Worm (Caenorhabditis elegans): Measurements from ENCODE around the gene F18C5.9.
A peak's percentile ranks its signal among the peaks of the same experiment; 100 is the strongest.

Gene F18C5.9

DNA sequence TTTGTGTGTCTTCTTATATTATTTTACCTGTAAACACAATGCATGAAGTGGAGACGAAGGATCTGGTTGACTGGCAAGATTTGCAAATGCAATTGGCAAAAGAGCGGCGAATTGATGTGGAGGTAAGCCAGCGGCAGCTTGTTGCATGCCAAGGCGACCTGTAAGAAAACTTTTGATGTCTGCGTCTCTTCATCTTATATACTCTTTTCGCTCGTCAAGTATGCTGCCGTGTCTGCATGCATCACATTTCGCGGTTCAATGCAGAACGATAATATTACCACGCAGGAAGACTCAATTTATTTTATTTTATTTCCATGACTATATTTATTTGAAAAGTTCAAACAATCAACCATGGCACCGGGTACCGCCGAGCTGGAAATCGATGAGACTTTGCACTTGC, 34.0 kb downstream of the F18C5.9 start, which contains the start of gene vps-33.2 (continued):
- TF ChIP-seq skn-1 (tag; optimal IDR thresholded peaks at IDR 0.05) (no peak), ztf-11 (tag; optimal IDR thresholded peaks at IDR 0.05) (no peak), unc-130 (tag; optimal IDR thresholded peaks at IDR 0.05) (peak; percentile 27), lin-14 (GFP tag; optimal IDR thresholded peaks at IDR 0.05) (peak; percentile 35), snpc-4 (tag; optimal IDR thresholded peaks at IDR 0.05) (no peak), efl-3 (GFP tag; optimal IDR thresholded peaks at IDR 0.05) (no peak), lsy-2 (tag; optimal IDR thresholded peaks at IDR 0.05) (peak; percentile 55 to 61), nhr-90 (tag; optimal IDR thresholded peaks at IDR 0.05; ENCODE audit: poor library complexity) (peak; percentile 0), lin-35 (GFP tag; optimal IDR thresholded peaks at IDR 0.05) (peak; percentile 42 to 71), F16B12.6 (tag; optimal IDR thresholded peaks at IDR 0.05) (peak; percentile 95), ama-1 (optimal IDR thresholded peaks at IDR 0.05) (no peak), unc-30 (tag; optimal IDR thresholded peaks at IDR 0.05) (no peak), sox-4 (tag; optimal IDR thresholded peaks at IDR 0.05) (no peak), nhr-71 (tag; optimal IDR thresholded peaks at IDR 0.05) (peak; percentile 68), alr-1 (tag; optimal IDR thresholded peaks at IDR 0.05; ENCODE audit: borderline replicate concordance) (no peak), pax-3 (tag; optimal IDR thresholded peaks at IDR 0.05) (no peak), nhr-11 (tag; optimal IDR thresholded peaks at IDR 0.05) (no peak), egl-27 (tag; optimal IDR thresholded peaks at IDR 0.05) (no peak), nhr-12 (tag; optimal IDR thresholded peaks at IDR 0.05) (no peak), nhr-47 (tag; optimal IDR thresholded peaks at IDR 0.05) (peak; percentile 66), ceh-88 (GFP tag; IDR thresholded peaks at IDR 0.05) (no peak), vab-15 (tag; optimal IDR thresholded peaks at IDR 0.05) (no peak), snu-23 (GFP tag; optimal IDR thresholded peaks at IDR 0.05) (peak; percentile 60), isw-1 (GFP tag; IDR thresholded peaks at IDR 0.05) (no peak), nhr-84 (tag; optimal IDR thresholded peaks at IDR 0.05) (no peak), tlp-1 (tag; optimal IDR thresholded peaks at IDR 0.05) (no peak), fkh-4 (tag; optimal IDR thresholded peaks at IDR 0.05; ENCODE audit: borderline replicate concordance) (no peak), nhr-77 (tag; optimal IDR thresholded peaks at IDR 0.05) (no peak), aly-2 (tag; optimal IDR thresholded peaks at IDR 0.05) (no peak), mdl-1 (tag; optimal IDR thresholded peaks at IDR 0.05) (peak in 1 of 2 experiments; percentile 58), mep-1 (tag; optimal IDR thresholded peaks at IDR 0.05) (no peak)

DNA sequence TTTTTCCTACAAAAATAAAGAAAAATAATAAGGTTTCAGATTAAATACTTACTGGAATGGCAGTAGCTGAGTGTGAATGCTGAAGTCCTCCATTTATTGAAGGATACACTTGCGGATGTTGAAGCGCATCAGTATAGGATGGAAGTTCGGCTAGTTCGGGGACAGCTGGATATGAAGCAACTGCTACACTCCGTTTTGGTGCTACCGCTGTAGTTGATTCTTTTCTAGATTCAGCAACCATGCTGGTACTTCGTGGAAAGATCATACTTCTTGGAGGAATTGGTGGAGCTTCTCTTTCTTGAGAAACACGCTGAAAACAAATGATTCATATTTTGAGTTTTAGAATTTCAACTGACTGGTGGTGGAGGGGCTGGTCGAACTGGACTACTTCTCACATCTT, 41.7 kb downstream of the F18C5.9 start:
- TF ChIP-seq ama-1 (optimal IDR thresholded peaks at IDR 0.05) (no peak), zip-4 (GFP tag; optimal IDR thresholded peaks at IDR 0.05) (no peak), sup-37 (GFP tag; optimal IDR thresholded peaks at IDR 0.05) (no peak), ceh-88 (GFP tag; IDR thresholded peaks at IDR 0.05) (no peak), swsn-7 (tag; optimal IDR thresholded peaks at IDR 0.05) (no peak), egl-13 (tag; optimal IDR thresholded peaks at IDR 0.05) (no peak), pqm-1 (tag; optimal IDR thresholded peaks at IDR 0.05) (no peak), unc-86 (tag; optimal IDR thresholded peaks at IDR 0.05) (no peak), nhr-12 (tag; optimal IDR thresholded peaks at IDR 0.05) (no peak), lsy-2 (tag; optimal IDR thresholded peaks at IDR 0.05) (no peak), snu-23 (GFP tag; optimal IDR thresholded peaks at IDR 0.05) (no peak), mep-1 (tag; optimal IDR thresholded peaks at IDR 0.05) (no peak), ets-5 (GFP tag; IDR thresholded peaks at IDR 0.05) (no peak), xbp-1 (tag; optimal IDR thresholded peaks at IDR 0.05) (no peak), unc-98 (GFP tag; IDR thresholded peaks at IDR 0.05) (no peak), efl-1 (optimal IDR thresholded peaks at IDR 0.05) (no peak), efl-1 (GFP tag; optimal IDR thresholded peaks at IDR 0.05 in 1 of 2) (no peak), nhr-76 (tag; optimal IDR thresholded peaks at IDR 0.05) (no peak)

Measured in whole organism, L1 larva.